Worm (Caenorhabditis elegans) whole organism, L4/young adult: ENCODE measurements around the gene M04C3.1.

Experiments
- W03F9.2 ChIP-seq: fragments of 150-350 bp; optimal IDR thresholded peaks from 2 replicates; lab custom pipeline; 2014; ENCODE audit warnings: missing biosample characterization, missing genetic modification characterization
- dao-5 ChIP-seq: sonication (generic microtip); optimal IDR thresholded peaks from 2 replicates; lab custom pipeline; 2016; ENCODE audit warnings: missing genotype, missing genetic modification characterization, moderate library complexity, missing compliant biosample characterization
- him-1 ChIP-seq: sonication (generic microtip); optimal IDR thresholded peaks from 2 replicates; lab custom pipeline; 2016; ENCODE audit warnings: missing genotype, missing genetic modification reagents, missing genetic modification characterization, missing compliant biosample characterization

ce11 chrV:19485261-19485660 is 39.9 kb upstream of the M04C3.1 start, which contains the start of gene Y43F8B.28:
- TF ChIP-seq him-1 (no peak), dao-5 (tag; lab: Kevin White, UChicago) (no peak), W03F9.2 (tag; lab: Kevin White, UChicago) (no peak)
